Worm (Caenorhabditis elegans) whole organism, midembryonic: ENCODE measurements around the gene str-141.

Experiments used
- flt-1 ChIP-seq: fragments of 200-800 bp; sonication (Bioruptor generic); IDR thresholded peaks from 2 replicates; pipeline ENCODE4 v1.3.6; 2022; ENCODE audit warnings: missing genetic modification characterization, missing compliant biosample characterization
- klf-2 ChIP-seq: fragments of 200-800 bp; sonication (Bioruptor generic); conservative IDR thresholded peaks from 2 replicates; pipeline ENCODE4 v1.3.6; 2022; ENCODE audit warnings: missing genetic modification reagents, missing genetic modification characterization, missing compliant biosample characterization
- med-1 ChIP-seq: sonication (generic microtip); optimal IDR thresholded peaks from 2 replicates; lab custom pipeline; 2017; ENCODE audit warnings: missing genetic modification characterization, mild to moderate bottlenecking, missing compliant biosample characterization, antibody characterized with exemption, missing genetic modification reagents; ENCODE audit not compliant: insufficient read depth
- ref-1 ChIP-seq: fragments of 200-800 bp; sonication (Bioruptor generic); conservative IDR thresholded peaks from 2 replicates; pipeline ENCODE4 v1.3.6; 2022; ENCODE audit warnings: missing genetic modification reagents, missing genetic modification characterization, missing compliant biosample characterization
- ztf-29 ChIP-seq: fragments of 200-800 bp; sonication (Bioruptor generic); IDR thresholded peaks from 2 replicates; pipeline ENCODE4 v1.3.6; 2022; ENCODE audit warnings: missing genetic modification reagents, missing genetic modification characterization, missing compliant biosample characterization

ce11 chrV:11272848-11273247 is 50.8 kb downstream of the str-141 start, which contains the start of gene clec-223:
- no peak for TF ChIP-seq ref-1 (GFP tag; lab: Robert Waterston, UW)
- TF ChIP-seq klf-2 (GFP tag; lab: Robert Waterston, UW), result no peak
- TF ChIP-seq med-1 (GFP tag; lab: Kevin White, UChicago), result no peak
- TF ChIP-seq ztf-29 (GFP tag; lab: Robert Waterston, UW), result no peak
- no peak for TF ChIP-seq flt-1 (GFP tag; lab: Robert Waterston, UW)
